Fruit fly (Drosophila melanogaster) whole organism, embryonic: ENCODE data around the gene Bace.

Experiments used
- Atf3 ChIP-seq: fragments of 200-800 bp; sonication (Bioruptor generic); optimal IDR thresholded peaks from 3 replicates; lab custom pipeline; 2016; ENCODE audit warnings: missing biosample characterization, missing genetic modification characterization
- B-H1 ChIP-seq: fragments of 200-800 bp; sonication (Bioruptor generic); IDR thresholded peaks from 3 replicates; pipeline ENCODE4 v1.3.6; 2022; ENCODE audit warnings: missing biosample characterization, missing genetic modification characterization
- CG10147 ChIP-seq: fragments of 200-800 bp; sonication (Bioruptor generic); optimal IDR thresholded peaks from 2 replicates; lab custom pipeline; 2019; ENCODE audit warnings: missing biosample characterization, mild to moderate bottlenecking, missing genetic modification characterization, moderate library complexity
- CG10267 ChIP-seq: fragments of 200-800 bp; sonication (Bioruptor generic); optimal IDR thresholded peaks from 2 replicates; lab custom pipeline; 2018; ENCODE audit warnings: missing biosample characterization, mild to moderate bottlenecking, missing genetic modification characterization, moderate library complexity
- CG14965 ChIP-seq: fragments of 200-800 bp; sonication (Bioruptor generic); optimal IDR thresholded peaks from 2 replicates; lab custom pipeline; 2016; ENCODE audit warnings: missing biosample characterization, missing genetic modification characterization, borderline replicate concordance
- CG16813 ChIP-seq: fragments of 200-800 bp; sonication (Bioruptor generic); IDR thresholded peaks from 3 replicates; pipeline ENCODE4 v1.3.6; 2022; ENCODE audit warnings: missing biosample characterization, missing genetic modification characterization; ENCODE audit not compliant: partially characterized antibody
- CG17328 ChIP-seq: fragments of 200-800 bp; sonication (Bioruptor generic); IDR thresholded peaks from 2 replicates; pipeline ENCODE4 v1.3.6; 2022; ENCODE audit warnings: missing biosample characterization, missing genetic modification characterization
- CG17912 ChIP-seq: fragments of 200-800 bp; sonication (Bioruptor generic); optimal IDR thresholded peaks from 2 replicates; lab custom pipeline; 2018; ENCODE audit warnings: missing biosample characterization, mild to moderate bottlenecking, missing genetic modification characterization
- CG1792 ChIP-seq: fragments of 200-800 bp; sonication (Bioruptor generic); optimal IDR thresholded peaks from 2 replicates; lab custom pipeline; 2016; ENCODE audit warnings: missing biosample characterization, missing genetic modification characterization
- CG2202 ChIP-seq: fragments of 200-800 bp; sonication (Bioruptor generic); optimal IDR thresholded peaks from 2 replicates; lab custom pipeline; 2018; ENCODE audit warnings: missing biosample characterization, mild to moderate bottlenecking, missing genetic modification characterization
- CG3281 ChIP-seq: fragments of 200-800 bp; sonication (Bioruptor generic); optimal IDR thresholded peaks from 3 replicates; lab custom pipeline; 2017; ENCODE audit warnings: missing biosample characterization, mild to moderate bottlenecking, missing genetic modification characterization
- CG33557 ChIP-seq: fragments of 200-800 bp; sonication (Bioruptor generic); optimal IDR thresholded peaks from 2 replicates; lab custom pipeline; 2019; ENCODE audit warnings: missing biosample characterization, mild to moderate bottlenecking, missing genetic modification characterization, moderate library complexity
- CG42726 ChIP-seq: fragments of 200-800 bp; sonication (Bioruptor generic); IDR thresholded peaks from 2 replicates; pipeline ENCODE4 v1.3.6; 2022; ENCODE audit warnings: missing biosample characterization, missing genetic modification characterization; ENCODE audit not compliant: partially characterized antibody
- CG8281 ChIP-seq: fragments of 200-800 bp; sonication (Bioruptor generic); optimal IDR thresholded peaks from 2 replicates; lab custom pipeline; 2018; ENCODE audit warnings: missing biosample characterization, mild to moderate bottlenecking, missing genetic modification characterization, moderate library complexity
- CG8924 ChIP-seq: fragments of 200-800 bp; optimal IDR thresholded peaks from 3 replicates; lab custom pipeline; 2019; ENCODE audit warnings: missing biosample characterization, mild to moderate bottlenecking, missing genetic modification characterization, moderate library complexity
- CG9817 ChIP-seq: fragments of 200-800 bp; sonication (Bioruptor generic); optimal IDR thresholded peaks from 2 replicates; lab custom pipeline; 2018; ENCODE audit warnings: missing biosample characterization, mild to moderate bottlenecking, missing genetic modification characterization, moderate library complexity
- Deaf1 ChIP-seq: fragments of 200-800 bp; optimal IDR thresholded peaks from 3 replicates; lab custom pipeline; 2019; ENCODE audit warnings: missing biosample characterization, mild to moderate bottlenecking, missing genetic modification characterization, moderate library complexity
- Doc2 ChIP-seq: fragments of 200-800 bp; sonication (Bioruptor generic); IDR thresholded peaks from 2 replicates; pipeline ENCODE4 v1.3.6; 2022; ENCODE audit warnings: missing biosample characterization, missing genetic modification characterization
- Doc3 ChIP-seq: fragments of 200-800 bp; sonication (Bioruptor generic); IDR thresholded peaks from 3 replicates; pipeline ENCODE4 v1.3.6; 2022; ENCODE audit warnings: missing biosample characterization, missing genetic modification characterization; ENCODE audit not compliant: partially characterized antibody
- Ets65A ChIP-seq: fragments of 200-800 bp; sonication (Bioruptor generic); peaks from one replicate; lab custom pipeline; 2016; ENCODE audit warnings: missing biosample characterization, missing genetic modification characterization
- Gug ChIP-seq: fragments of 200-800 bp; sonication (Bioruptor generic); IDR thresholded peaks from 4 replicates; pipeline ENCODE4 v1.3.6; 2022; ENCODE audit warnings: missing biosample characterization, missing genetic modification characterization
- Hr51 ChIP-seq, 2 experiments: fragments of 200-800 bp; sonication (Bioruptor generic); optimal IDR thresholded peaks; 2 replicates in 1 of 2; 3 replicates in 1 of 2; lab custom pipeline; 2016 to 2018; ENCODE audit warnings: missing biosample characterization in 2 of 2, missing genetic modification characterization in 2 of 2, mild to moderate bottlenecking in 1 of 2, moderate library complexity in 1 of 2
- Hr78 ChIP-seq, 2 experiments: fragments of 200-800 bp in 1 of 2; fragments of >200 bp in 1 of 2; sonication (Bioruptor generic) in 1 of 2; optimal IDR thresholded peaks; 2 replicates each; lab custom pipeline; 2017 to 2019; ENCODE audit warnings: missing biosample characterization in 2 of 2, missing genetic modification characterization in 2 of 2, mild to moderate bottlenecking in 1 of 2, moderate library complexity in 1 of 2
- NC2β ChIP-seq: fragments of 200-800 bp; sonication (Bioruptor generic); optimal IDR thresholded peaks from 2 replicates; lab custom pipeline; 2016; ENCODE audit warnings: missing biosample characterization, missing genetic modification characterization
- NK7.1 ChIP-seq: fragments of 200-800 bp; sonication (Bioruptor generic); optimal IDR thresholded peaks from 3 replicates; lab custom pipeline; 2016; ENCODE audit warnings: missing biosample characterization, missing genetic modification characterization
- Usf ChIP-seq: fragments of 200-800 bp; sonication (Bioruptor generic); optimal IDR thresholded peaks from 2 replicates; lab custom pipeline; 2017; ENCODE audit warnings: missing genotype, missing biosample characterization, missing genetic modification characterization
- Xrp1 ChIP-seq: fragments of 200-800 bp; sonication (Bioruptor generic); IDR thresholded peaks from 2 replicates; pipeline ENCODE4 v1.3.6; 2022; ENCODE audit warnings: missing biosample characterization, missing genetic modification characterization
- amos ChIP-seq: fragments of 200-800 bp; sonication (Bioruptor generic); IDR thresholded peaks from 2 replicates; pipeline ENCODE4 v1.3.6; 2022; ENCODE audit warnings: missing biosample characterization, missing genetic modification characterization; ENCODE audit not compliant: partially characterized antibody
- ap ChIP-seq: fragments of 200-800 bp; sonication (Bioruptor generic); IDR thresholded peaks from 2 replicates; pipeline ENCODE4 v1.3.6; 2022; ENCODE audit warnings: missing biosample characterization, missing genetic modification characterization
- bigmax ChIP-seq: fragments of 200-800 bp; sonication (Bioruptor generic); optimal IDR thresholded peaks from 2 replicates; lab custom pipeline; 2018; ENCODE audit warnings: missing biosample characterization, mild to moderate bottlenecking, missing genetic modification characterization
- br ChIP-seq: fragments of >200 bp; optimal IDR thresholded peaks from 2 replicates; lab custom pipeline; 2017
- cad ChIP-seq: fragments of >200 bp; optimal IDR thresholded peaks from 2 replicates; lab custom pipeline; 2017; ENCODE audit warnings: missing biosample characterization, missing genetic modification characterization
- caup ChIP-seq: fragments of 200-800 bp; sonication (Bioruptor generic); optimal IDR thresholded peaks from 3 replicates; lab custom pipeline; 2017; ENCODE audit warnings: missing biosample characterization, mild to moderate bottlenecking, missing genetic modification characterization, moderate library complexity; ENCODE audit not compliant: severe bottlenecking
- chif ChIP-seq, 2 experiments: fragments of 200-800 bp; sonication (Bioruptor generic); optimal IDR thresholded peaks; 3 replicates each; lab custom pipeline; 2016; ENCODE audit warnings: missing biosample characterization in 2 of 2, missing genetic modification characterization in 2 of 2
- dimm ChIP-seq: fragments of 200-800 bp; sonication (Bioruptor generic); IDR thresholded peaks from 2 replicates; pipeline ENCODE4 v1.3.6; 2022; ENCODE audit warnings: missing biosample characterization, missing genetic modification characterization
- eve ChIP-seq, 2 experiments: fragments of >200 bp; optimal IDR thresholded peaks; 2 replicates each; lab custom pipeline; 2017; ENCODE audit warnings: missing biosample characterization in 2 of 2, missing genetic modification characterization in 2 of 2
- ftz-f1 ChIP-seq: fragments of 200-800 bp; sonication (Bioruptor generic); optimal IDR thresholded peaks from 2 replicates; lab custom pipeline; 2016; ENCODE audit warnings: missing biosample characterization, missing genetic modification characterization
- hbn ChIP-seq: fragments of 200-800 bp; sonication (Bioruptor generic); IDR thresholded peaks from 2 replicates; pipeline ENCODE4 v1.3.6; 2022; ENCODE audit warnings: missing biosample characterization, missing genetic modification characterization; ENCODE audit not compliant: partially characterized antibody
- her ChIP-seq: fragments of 200-800 bp; sonication (Bioruptor generic); optimal IDR thresholded peaks from 2 replicates; lab custom pipeline; 2016; ENCODE audit warnings: missing biosample characterization, missing genetic modification characterization
- knrl ChIP-seq: fragments of 200-800 bp; sonication (Bioruptor generic); IDR thresholded peaks from 3 replicates; pipeline ENCODE4 v1.3.6; 2022; ENCODE audit warnings: missing biosample characterization, missing genetic modification characterization; ENCODE audit not compliant: partially characterized antibody
- nom ChIP-seq: fragments of 200-800 bp; sonication (Bioruptor generic); optimal IDR thresholded peaks from 2 replicates; lab custom pipeline; 2017; ENCODE audit warnings: missing biosample characterization, missing genetic modification characterization, mild to moderate bottlenecking, moderate library complexity, missing genetic modification reagents
- otp ChIP-seq: fragments of 200-800 bp; sonication (Bioruptor generic); IDR thresholded peaks from 3 replicates; pipeline ENCODE4, ENCODE4 v1.3.6; 2022; ENCODE audit warnings: missing biosample characterization, missing genetic modification characterization
- pnt ChIP-seq: fragments of 200-800 bp; sonication (Bioruptor generic); optimal IDR thresholded peaks from 3 replicates; lab custom pipeline; 2016; ENCODE audit warnings: missing biosample characterization, missing genetic modification characterization
- psq ChIP-seq: fragments of 200-800 bp; sonication (Bioruptor generic); optimal IDR thresholded peaks from 2 replicates; lab custom pipeline; 2017; ENCODE audit warnings: missing biosample characterization, missing genetic modification characterization
- sens ChIP-seq: fragments of 200-800 bp; sonication (Bioruptor generic); peaks from one replicate; lab custom pipeline; 2016; ENCODE audit warnings: missing biosample characterization, missing genetic modification characterization
- shn ChIP-seq: fragments of 200-800 bp; sonication (Bioruptor generic); optimal IDR thresholded peaks from 3 replicates; lab custom pipeline; 2016; ENCODE audit warnings: missing biosample characterization, missing genetic modification characterization
- sim ChIP-seq: fragments of 200-800 bp; sonication (Bioruptor generic); IDR thresholded peaks from 2 replicates; pipeline ENCODE4 v1.3.6; 2022; ENCODE audit warnings: missing biosample characterization, missing genetic modification characterization
- z ChIP-seq: fragments of 200-800 bp; sonication (Bioruptor generic); IDR thresholded peaks from 3 replicates; pipeline ENCODE4 v1.3.6; 2022; ENCODE audit warnings: missing biosample characterization, missing genetic modification characterization

The Bace gene

DNA sequence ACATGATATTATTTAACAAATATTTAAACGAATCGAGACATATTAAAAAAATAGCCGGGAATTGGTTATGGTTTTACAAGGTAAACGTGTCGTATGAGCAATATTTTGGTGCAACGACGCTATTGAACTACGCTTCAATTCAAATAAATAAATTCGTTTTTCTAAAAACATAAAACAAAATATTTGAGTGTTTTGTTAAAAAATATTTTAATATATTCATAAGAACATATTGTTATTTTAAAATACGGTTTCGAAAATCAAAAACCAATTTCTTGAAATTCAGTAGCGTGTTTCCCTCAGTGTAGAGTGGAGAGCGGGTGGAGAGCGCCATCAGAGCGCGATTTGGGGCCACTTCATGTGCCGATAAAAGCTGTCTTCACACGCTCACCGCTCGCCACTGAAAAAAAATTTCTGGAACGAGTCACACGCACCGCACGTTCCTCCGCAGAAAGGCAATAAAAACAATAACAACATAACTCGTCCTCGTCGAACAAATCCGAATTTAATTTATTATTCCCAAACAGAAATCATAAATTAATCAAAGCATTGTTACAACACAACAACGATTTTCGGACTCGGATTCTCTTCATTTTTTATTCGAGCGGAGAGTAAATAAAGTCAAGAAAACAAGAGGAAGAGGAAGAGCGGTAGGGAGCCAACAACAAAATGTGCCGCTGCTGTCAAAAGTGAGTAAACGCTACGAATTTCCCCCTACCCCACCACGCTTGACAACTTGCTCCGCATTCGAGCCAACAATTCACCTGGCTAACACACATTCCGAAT, 39.5 kb upstream of the Bace start (continued):
- TF ChIP-seq nom (GFP tag; lab: Kevin White, UChicago), result peak; percentile 67
- no peak for TF ChIP-seq Doc3 (GFP tag; lab: Robert Waterston, UW)
- TF ChIP-seq NK7.1 (GFP tag; lab: Kevin White, UChicago), result peak; percentile 35
- peak; percentile 96 for TF ChIP-seq CG3281 (GFP tag; lab: Kevin White, UChicago)
- TF ChIP-seq CG10267 (tag; lab: Kevin White, UChicago), result peak; percentile 88
- TF ChIP-seq CG42726 (GFP tag; lab: Robert Waterston, UW), result no peak
- TF ChIP-seq CG14965 (GFP tag; lab: Kevin White, UChicago), result no peak
- TF ChIP-seq CG10147 (GFP tag; lab: Kevin White, UChicago), result peak; percentile 92
- no peak for TF ChIP-seq CG16813 (GFP tag; lab: Robert Waterston, UW)
- TF ChIP-seq Hr51 (GFP tag; optimal IDR thresholded peaks at IDR 0.05; lab: Kevin White, UChicago), result peak in 1 of 2 experiments; percentile 96
- TF ChIP-seq CG8924, result peak; percentile 96
- TF ChIP-seq br (lab: Kevin White, UChicago), result no peak
- TF ChIP-seq Doc2 (GFP tag; lab: Robert Waterston, UW), result no peak
- peak; percentile 76 for TF ChIP-seq psq (GFP tag; lab: Kevin White, UChicago)
- peak; percentile 93 for TF ChIP-seq caup (GFP tag; lab: Kevin White, UChicago)
- TF ChIP-seq Usf (GFP tag; lab: Kevin White, UChicago), result peak; percentile 92
- TF ChIP-seq Xrp1 (GFP tag; lab: Robert Waterston, UW), result peak; percentile 80
- no peak for TF ChIP-seq Atf3 (GFP tag; lab: Kevin White, UChicago)
- peak; percentile 0 for TF ChIP-seq pnt
- TF ChIP-seq bigmax, result no peak
- TF ChIP-seq CG17328, result peak; percentile 48; the same call in 1 of the 2 replicates
- TF ChIP-seq CG1792 (GFP tag; lab: Kevin White, UChicago), result no peak
- no peak for TF ChIP-seq ftz-f1
- TF ChIP-seq Gug (GFP tag; lab: Robert Waterston, UW), result peak; percentile 50; the same call in 1 of the 4 replicates
- TF ChIP-seq Hr78 (GFP tag; optimal IDR thresholded peaks at IDR 0.05; lab: Kevin White, UChicago), result peak in 1 of 2 experiments; percentile 74
- peak; percentile 43; the same call in 2 of the 3 replicates for TF ChIP-seq B-H1 (GFP tag; lab: Robert Waterston, UW)
- TF ChIP-seq hbn (GFP tag; lab: Robert Waterston, UW), result no peak
- TF ChIP-seq Deaf1 (tag; lab: Kevin White, UChicago), result peak; percentile 79
- no peak for TF ChIP-seq dimm (GFP tag; lab: Robert Waterston, UW)
- TF ChIP-seq CG8281 (tag; lab: Kevin White, UChicago), result peak; percentile 85
- TF ChIP-seq z, result no peak; the same call in 2 of the 3 replicates
- TF ChIP-seq chif (GFP tag; optimal IDR thresholded peaks at IDR 0.05; lab: Kevin White, UChicago), result peak in 1 of 2 experiments; percentile 71
- TF ChIP-seq her (GFP tag; lab: Kevin White, UChicago), result peak; percentile 30
- TF ChIP-seq CG33557, result peak; percentile 87
- TF ChIP-seq sim (GFP tag; lab: Robert Waterston, UW), result peak; percentile 61; the same call in 1 of the 2 replicates
- TF ChIP-seq CG9817, result peak; percentile 75
- TF ChIP-seq CG17912 (GFP tag; lab: Kevin White, UChicago), result peak; percentile 72
- TF ChIP-seq amos (GFP tag; lab: Robert Waterston, UW), result no peak
- TF ChIP-seq NC2β (GFP tag; lab: Kevin White, UChicago), result no peak
- peak; percentile 81 for TF ChIP-seq CG2202 (tag; lab: Kevin White, UChicago)
- TF ChIP-seq ap (GFP tag; lab: Robert Waterston, UW), result peak; percentile 56; the same call in 1 of the 2 replicates
- 0 out of 3 replicates have a peak, but pooled peaks have one; percentile 26 for TF ChIP-seq otp
- peak in 1 of 2 experiments; percentile 96 for TF ChIP-seq eve (GFP tag; optimal IDR thresholded peaks at IDR 0.05; lab: Kevin White, UChicago)
- peak; percentile 92 for TF ChIP-seq sens (GFP tag; lab: Kevin White, UChicago)
- peak; percentile 13 for TF ChIP-seq cad (GFP tag; lab: Kevin White, UChicago)
- no peak for TF ChIP-seq shn (GFP tag; lab: Kevin White, UChicago)
- TF ChIP-seq Ets65A, result peak; percentile 94
- no peak for TF ChIP-seq knrl (GFP tag; lab: Robert Waterston, UW)
